Fruit fly (Drosophila melanogaster): ENCODE data around the gene MFS18.

MFS18 gene

DNA sequence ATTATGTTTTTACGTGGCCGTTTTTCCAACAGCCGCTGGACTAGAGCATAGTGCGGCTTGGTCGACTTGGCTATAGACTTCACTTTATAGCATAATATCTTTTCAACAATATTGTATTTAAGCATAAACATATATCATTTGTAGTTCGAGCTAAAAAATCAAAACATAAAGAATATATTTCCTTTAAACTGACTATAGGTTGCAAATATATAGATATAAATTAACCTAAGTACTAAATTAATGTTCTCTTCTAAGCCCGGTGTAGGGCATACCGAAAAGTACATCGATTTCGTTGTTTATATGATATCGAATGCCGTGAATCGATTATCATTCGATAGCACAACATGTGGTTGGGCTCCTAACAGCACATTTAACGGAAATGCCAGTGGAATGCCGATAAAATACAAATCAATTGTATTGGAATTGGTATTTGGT, at the start of gene MFS18:
MFS18 (minus strand) TSS at position 54 of the 435 bp plus-strand sequence.
- TF ChIP-seq ttk (optimal IDR thresholded peaks at IDR 0.05) (no peak), psq (optimal IDR thresholded peaks at IDR 0.05) (peak; percentile 40)

DNA sequence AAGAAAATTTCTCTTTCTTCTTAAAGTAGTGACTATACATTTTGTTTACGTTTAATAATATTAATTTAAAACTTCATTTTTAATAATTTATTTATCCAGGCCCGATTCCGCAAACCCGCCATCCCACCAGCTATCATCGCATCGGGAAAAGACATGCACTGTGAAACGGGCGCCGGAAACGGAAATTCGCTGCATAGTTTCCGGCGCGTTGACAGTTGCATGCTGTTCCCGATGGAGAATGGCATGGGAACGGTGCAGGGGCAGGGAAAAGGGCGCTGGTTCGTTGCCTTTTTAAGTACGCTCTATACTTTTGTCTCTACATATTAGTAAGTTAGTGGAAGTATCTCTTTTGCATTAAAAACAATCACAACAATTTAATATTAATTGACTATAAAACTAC, 29.5 kb upstream of the MFS18 start:
- TF ChIP-seq psq (optimal IDR thresholded peaks at IDR 0.05) (no peak), ttk (optimal IDR thresholded peaks at IDR 0.05) (no peak), Myc (optimal IDR thresholded peaks at IDR 0.05) (no peak), h (optimal IDR thresholded peaks at IDR 0.05) (no peak), insv (optimal IDR thresholded peaks at IDR 0.05) (no peak)

DNA sequence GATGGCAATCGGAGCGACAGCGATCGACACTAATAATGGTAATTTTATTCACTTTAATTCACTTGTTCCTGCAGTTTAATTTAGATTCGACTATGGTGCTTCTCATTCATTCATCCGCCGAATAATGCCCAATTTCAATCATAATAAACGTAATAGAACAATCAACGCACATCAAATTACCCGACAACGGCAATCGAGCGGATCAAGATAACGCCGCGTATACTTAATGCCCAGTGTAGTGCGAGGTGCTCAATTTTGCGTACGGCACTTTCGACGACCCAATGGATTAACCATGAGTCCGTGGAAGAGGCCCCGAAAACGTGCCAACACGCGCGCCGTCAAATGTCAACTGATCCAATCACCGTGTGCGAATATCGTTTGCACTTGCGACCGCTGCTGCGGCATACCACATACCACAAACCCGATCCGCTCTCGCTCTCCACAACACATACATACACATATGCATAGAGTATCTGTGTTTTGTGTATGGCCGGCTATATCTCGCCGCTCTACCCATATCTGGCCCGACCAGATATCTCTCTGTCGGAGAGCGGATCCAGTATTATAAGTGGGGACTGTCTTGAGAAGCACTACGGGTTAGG, 28.3 kb upstream of the MFS18 start, which contains the start of gene ine:
ine (minus strand) TSS at position 351 of the 602 bp plus-strand sequence.
- TF ChIP-seq Sin3A (optimal IDR thresholded peaks at IDR 0.05) (no peak), Myc (optimal IDR thresholded peaks at IDR 0.05) (no peak), ttk (optimal IDR thresholded peaks at IDR 0.05) (no peak), insv (optimal IDR thresholded peaks at IDR 0.05) (no peak), psq (optimal IDR thresholded peaks at IDR 0.05) (no peak), h (optimal IDR thresholded peaks at IDR 0.05) (no peak)

DNA sequence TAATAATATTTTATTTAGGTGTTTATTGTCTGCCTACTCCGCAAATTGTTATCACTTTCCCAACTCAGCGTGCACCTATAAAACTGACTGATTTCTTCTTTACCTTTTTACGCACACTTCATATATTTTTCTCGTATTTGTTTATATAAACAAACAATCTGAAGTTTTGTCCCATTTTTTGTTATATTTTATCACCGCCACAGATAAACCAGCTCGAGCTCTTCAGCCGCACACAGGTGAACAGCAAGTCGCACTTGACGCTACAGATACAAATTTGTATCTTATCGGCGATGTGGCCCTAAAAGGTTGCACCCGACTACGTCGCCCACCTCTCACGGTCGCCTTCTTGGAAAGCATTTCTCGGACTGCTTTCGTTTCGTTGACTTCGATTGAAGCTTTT, 27.0 kb upstream of the MFS18 start:
- no peak for TF ChIP-seq h (optimal IDR thresholded peaks at IDR 0.05)
- no peak for TF ChIP-seq Sin3A (optimal IDR thresholded peaks at IDR 0.05)
- no peak for TF ChIP-seq ttk (optimal IDR thresholded peaks at IDR 0.05)
- TF ChIP-seq psq (optimal IDR thresholded peaks at IDR 0.05): no peak
- no peak for TF ChIP-seq Myc (optimal IDR thresholded peaks at IDR 0.05)

DNA sequence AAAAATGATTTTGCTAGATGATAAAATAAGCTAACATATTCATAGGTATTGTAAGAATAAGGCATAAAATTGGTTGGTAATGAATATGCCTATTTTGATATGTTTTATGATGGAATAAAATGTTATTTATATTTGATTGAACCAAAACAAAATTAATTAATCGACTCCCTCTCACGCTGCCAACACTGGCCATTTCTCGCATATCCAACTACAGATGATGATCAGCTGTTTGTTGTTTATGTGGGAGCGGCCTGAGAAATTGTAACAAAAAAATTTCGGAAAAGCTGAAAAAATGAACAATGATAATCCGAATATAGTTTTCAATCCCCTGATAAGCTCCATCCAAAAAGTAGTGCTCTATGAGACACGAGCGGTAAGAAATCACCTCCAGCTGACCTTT, 16.5 kb upstream of the MFS18 start, which contains the start of gene FIG4:
FIG4 (plus strand) TSS at position 229 of the 400 bp plus-strand sequence.
- no peak for TF ChIP-seq insv (optimal IDR thresholded peaks at IDR 0.05)

DNA sequence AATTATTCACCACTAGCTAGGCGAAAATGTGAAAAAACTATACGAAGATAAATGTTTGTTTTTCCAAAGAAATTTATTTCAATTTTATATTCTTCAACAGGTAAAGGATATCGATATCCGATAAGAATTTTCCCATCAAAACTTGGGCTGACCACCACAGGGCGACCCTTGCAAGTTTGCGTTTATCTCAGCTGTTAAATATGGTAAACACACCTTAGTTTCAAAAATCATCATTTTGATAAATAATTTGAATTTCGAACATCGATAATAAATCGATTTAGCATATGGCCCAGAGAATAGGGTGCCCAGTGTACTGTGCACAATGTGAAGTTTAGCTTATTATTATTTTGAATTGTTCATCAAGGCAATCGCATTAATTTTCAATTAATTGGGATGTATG, 14.9 kb upstream of the MFS18 start, which contains the start of the genes CG15443 and Paris:
CG15443 (minus strand) TSS at position 125 of the 400 bp plus-strand sequence.
Paris (plus strand) TSS at position 289 of the 400 bp plus-strand sequence.
- TF ChIP-seq Sin3A (optimal IDR thresholded peaks at IDR 0.05) (no peak), psq (optimal IDR thresholded peaks at IDR 0.05) (no peak), ttk (optimal IDR thresholded peaks at IDR 0.05) (no peak), insv (optimal IDR thresholded peaks at IDR 0.05) (no peak), Myc (optimal IDR thresholded peaks at IDR 0.05) (no peak), h (optimal IDR thresholded peaks at IDR 0.05) (no peak)

DNA sequence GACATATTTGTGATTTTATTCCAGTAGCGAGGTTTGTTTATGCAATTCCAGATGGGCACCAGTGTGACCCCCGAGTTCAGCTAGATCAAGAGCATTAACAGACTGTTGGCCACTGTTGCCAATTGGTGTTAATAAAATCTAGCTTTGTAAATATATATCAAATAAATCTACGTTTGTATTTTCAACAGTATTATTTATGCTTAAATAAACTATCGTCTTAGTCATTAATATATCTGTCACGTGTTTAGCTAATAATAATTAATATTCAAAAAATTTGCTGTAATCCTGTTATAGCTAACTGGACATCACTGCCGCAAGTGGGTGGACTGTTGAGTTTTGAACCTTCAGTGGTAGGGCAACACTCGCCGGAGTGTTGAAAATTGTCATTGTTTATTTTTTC, 11.1 kb upstream of the MFS18 start, which contains the start of the genes mRpL27 and CG15435:
mRpL27 (minus strand) TSS at position 96 of the 400 bp plus-strand sequence.
CG15435 (plus strand) TSS at position 187 of the 400 bp plus-strand sequence.
- TF ChIP-seq ttk (optimal IDR thresholded peaks at IDR 0.05): no peak
- no peak for TF ChIP-seq Myc (optimal IDR thresholded peaks at IDR 0.05)
- TF ChIP-seq psq (optimal IDR thresholded peaks at IDR 0.05): no peak
- TF ChIP-seq Sin3A (optimal IDR thresholded peaks at IDR 0.05): no peak
- TF ChIP-seq insv (optimal IDR thresholded peaks at IDR 0.05): no peak
- TF ChIP-seq h (optimal IDR thresholded peaks at IDR 0.05): no peak

DNA sequence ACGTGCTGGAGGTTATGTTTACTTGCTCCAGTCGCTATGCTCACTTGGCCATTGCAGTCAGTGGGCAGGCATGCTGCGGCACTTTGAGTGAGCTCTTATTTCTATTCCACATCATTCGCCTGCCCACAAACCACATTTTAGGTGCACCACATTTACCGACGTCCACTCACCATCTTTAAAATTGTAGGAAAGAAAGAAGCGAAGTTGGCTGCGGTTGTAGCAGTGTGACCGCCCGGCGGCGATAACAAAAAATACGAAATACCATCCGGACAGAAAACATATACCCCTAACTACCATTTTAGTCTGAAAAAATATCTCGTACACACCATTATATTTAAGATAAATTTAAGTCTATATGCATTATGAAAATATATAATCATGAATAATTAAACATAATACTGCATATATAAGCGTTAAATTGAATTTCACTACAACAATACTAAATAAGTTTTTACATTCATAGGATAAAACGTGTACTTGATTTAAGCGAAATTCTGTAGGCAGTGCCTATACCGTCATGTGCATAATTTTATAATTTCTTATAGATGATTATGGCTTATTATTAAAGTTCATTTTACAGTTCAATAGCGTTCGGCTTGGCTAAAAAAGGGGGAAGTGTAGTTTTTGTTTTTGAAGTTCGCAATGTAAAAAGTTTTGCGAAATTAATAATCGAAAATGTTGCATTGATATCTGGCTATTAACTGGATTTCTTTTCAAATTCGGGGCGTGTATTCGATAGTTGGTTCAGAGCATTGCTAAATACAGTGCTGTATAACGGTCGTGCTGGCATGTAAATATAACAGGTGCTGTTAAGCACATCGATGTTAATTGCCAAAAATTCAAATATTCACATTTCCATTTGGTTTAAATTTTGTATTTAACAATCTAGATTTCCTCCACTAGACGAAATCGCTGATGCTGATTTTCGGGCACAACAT, 10.0 kb upstream of the MFS18 start, which contains the start of gene RpL27A:
RpL27A (minus strand) TSS at position 246 of the 938 bp plus-strand sequence.
- no peak for TF ChIP-seq Myc (optimal IDR thresholded peaks at IDR 0.05)

DNA sequence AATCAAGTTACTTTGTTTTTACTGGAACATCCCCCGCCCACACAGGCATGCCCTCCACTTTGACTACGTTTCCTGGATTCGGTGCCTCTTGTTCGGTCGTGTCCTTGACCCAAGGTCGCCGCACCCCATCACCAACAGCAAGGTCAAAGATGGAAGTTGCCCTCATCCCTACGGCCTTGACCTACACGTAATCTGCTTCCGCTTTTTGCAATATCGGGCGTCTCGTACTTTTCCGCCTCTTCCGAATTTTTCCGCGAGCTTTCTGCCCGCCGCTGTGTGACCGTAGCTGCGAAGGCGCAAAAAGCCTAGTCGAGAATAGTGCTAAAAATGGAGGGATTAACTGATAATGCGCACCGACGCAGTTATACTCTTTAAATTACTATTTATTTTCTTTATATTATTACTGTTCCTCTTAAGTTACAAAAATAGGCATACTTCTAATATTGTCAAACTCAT, 8.1 kb upstream of the MFS18 start, which contains the start of gene Gs1l:
Gs1l (minus strand) TSS at position 269 of the 456 bp plus-strand sequence.
- TF ChIP-seq Sin3A (optimal IDR thresholded peaks at IDR 0.05): no peak
- TF ChIP-seq insv (optimal IDR thresholded peaks at IDR 0.05): no peak
- TF ChIP-seq psq (optimal IDR thresholded peaks at IDR 0.05): no peak
- no peak for TF ChIP-seq Myc (optimal IDR thresholded peaks at IDR 0.05)
- TF ChIP-seq h (optimal IDR thresholded peaks at IDR 0.05): no peak
- no peak for TF ChIP-seq ttk (optimal IDR thresholded peaks at IDR 0.05)

DNA sequence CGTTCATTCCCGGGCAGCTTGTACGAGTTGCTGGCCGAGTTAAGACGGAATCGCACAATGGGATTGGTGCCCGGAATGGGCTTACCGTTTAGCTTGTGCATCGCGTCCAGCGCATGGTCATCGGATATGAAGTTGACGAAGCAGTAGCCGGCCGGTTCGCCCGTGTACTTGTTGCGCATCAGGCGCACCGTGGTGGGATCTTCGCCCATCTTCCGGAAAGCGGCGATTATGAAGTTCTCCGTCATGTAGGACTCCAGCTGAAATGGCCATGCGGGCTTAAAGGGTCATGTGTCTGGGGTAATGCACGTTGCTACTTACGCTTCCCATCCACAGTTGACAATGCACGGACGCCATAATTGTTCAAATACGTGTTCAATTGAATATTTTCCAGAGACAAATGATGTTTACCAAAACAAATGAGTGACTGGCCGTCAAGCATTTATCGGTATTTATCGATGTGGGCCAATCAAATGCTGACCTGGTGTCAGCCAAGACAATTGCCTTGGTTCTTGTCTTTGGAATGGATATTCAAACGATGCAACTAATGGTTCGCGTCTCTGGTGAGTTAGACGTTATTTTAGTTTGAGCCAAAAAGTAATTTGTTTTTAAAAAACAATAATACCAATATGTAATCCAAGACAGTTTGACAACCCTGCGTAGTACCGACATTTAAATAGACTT, 5.7 kb upstream of the MFS18 start, which contains the start of the genes Secp43 and ND-B8:
Secp43 (minus strand) TSS at position 445 of the 681 bp plus-strand sequence.
ND-B8 (plus strand) TSS at position 618 of the 681 bp plus-strand sequence.
- TF ChIP-seq Sin3A (optimal IDR thresholded peaks at IDR 0.05) (no peak), insv (optimal IDR thresholded peaks at IDR 0.05) (no peak), Myc (optimal IDR thresholded peaks at IDR 0.05) (no peak), h (optimal IDR thresholded peaks at IDR 0.05) (no peak), psq (optimal IDR thresholded peaks at IDR 0.05) (no peak), ttk (optimal IDR thresholded peaks at IDR 0.05) (no peak)

DNA sequence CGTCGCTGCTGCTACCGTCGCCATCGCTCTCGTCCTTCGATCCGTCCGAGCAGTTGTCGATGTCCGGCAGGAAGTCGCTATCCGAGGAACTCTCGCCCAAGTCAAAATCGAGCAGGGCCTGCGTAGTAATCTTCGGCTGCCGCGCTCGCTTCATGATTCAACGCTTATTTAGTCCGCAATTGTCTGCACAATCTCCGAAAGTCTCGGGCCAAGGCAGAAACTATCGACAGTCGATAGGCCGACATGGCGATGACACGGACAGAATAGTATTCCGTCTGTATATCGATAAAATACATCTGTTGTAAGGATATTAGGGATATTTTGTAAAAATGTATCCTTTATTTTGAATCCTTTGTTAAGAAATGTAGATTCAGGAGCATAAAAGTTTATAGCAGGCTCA, 4.4 kb upstream of the MFS18 start, which contains the start of gene CG15439:
CG15439 (minus strand) TSS at position 241 of the 400 bp plus-strand sequence.
- no peak for TF ChIP-seq ttk (optimal IDR thresholded peaks at IDR 0.05)
- no peak for TF ChIP-seq h (optimal IDR thresholded peaks at IDR 0.05)
- TF ChIP-seq psq (optimal IDR thresholded peaks at IDR 0.05): no peak
- TF ChIP-seq insv (optimal IDR thresholded peaks at IDR 0.05): no peak
- no peak for TF ChIP-seq Sin3A (optimal IDR thresholded peaks at IDR 0.05)
- TF ChIP-seq Myc (optimal IDR thresholded peaks at IDR 0.05): no peak

All from Kc167 (cell line).